Fruit fly (Drosophila melanogaster): ENCODE data around the gene CG7655.

dm6 chr3R:17725558-17725957 is 43.1 kb downstream of the CG7655 start, which contains the start of gene Lgr1:
- TF ChIP-seq Pif1B (GFP tag; optimal IDR thresholded peaks at IDR 0.05) (no peak), gl (tag; optimal IDR thresholded peaks at IDR 0.05) (no peak), CG34367 (tag; optimal IDR thresholded peaks at IDR 0.05) (no peak), CG17806 (tag; optimal IDR thresholded peaks at IDR 0.05) (no peak), CG9948 (tag; optimal IDR thresholded peaks at IDR 0.05) (no peak), CG15710 (tag; optimal IDR thresholded peaks at IDR 0.05) (no peak), D1 (tag; optimal IDR thresholded peaks at IDR 0.05) (no peak), CG4496 (GFP tag; IDR thresholded peaks at IDR 0.05) (peak; percentile 66), CG13204 (GFP tag; optimal IDR thresholded peaks at IDR 0.05) (no peak), Snoo (tag; optimal IDR thresholded peaks at IDR 0.05) (no peak)
